Fruit fly (Drosophila melanogaster): ENCODE data around the gene Mgat4b.

Mgat4b gene

dm6 chr3L:14728460-14728859 is 40.6 kb downstream of the Mgat4b start, which contains the start of gene CG13473:
CG13473 (plus strand) TSS chr3L:14728760.
- TF ChIP-seq CG32006 (GFP tag; optimal IDR thresholded peaks at IDR 0.05) (no peak), CG6808 (GFP tag; optimal IDR thresholded peaks at IDR 0.05) (no peak), svp (GFP tag) (no peak), salr (GFP tag; optimal IDR thresholded peaks at IDR 0.05) (no peak), Gug (GFP tag; IDR thresholded peaks at IDR 0.05) (no peak), net (GFP tag; optimal IDR thresholded peaks at IDR 0.05) (no peak), dsx (GFP tag; optimal IDR thresholded peaks at IDR 0.05; ENCODE audit: poor library complexity, severe bottlenecking) (no peak), CG6163 (GFP tag; IDR thresholded peaks at IDR 0.05) (no peak), CG34406 (GFP tag; optimal IDR thresholded peaks at IDR 0.05) (no peak), CG9139 (GFP tag; optimal IDR thresholded peaks at IDR 0.05) (no peak)
